Worm (Caenorhabditis elegans) whole organism, L2 larva: ENCODE measurements around the gene srg-48.

Experiments used
- R02D3.7 ChIP-seq: fragments of 150-350 bp; optimal IDR thresholded peaks from 2 replicates; lab custom pipeline; 2014; ENCODE audit warnings: missing biosample characterization, missing genetic modification characterization
- Y55F3AM.14 ChIP-seq: fragments of 200-800 bp; sonication (Bioruptor generic); optimal IDR thresholded peaks from 2 replicates; lab custom pipeline; 2018; ENCODE audit warnings: mild to moderate bottlenecking, missing genetic modification characterization, missing compliant biosample characterization
- ZK546.5 ChIP-seq: sonication (generic microtip); optimal IDR thresholded peaks from 2 replicates; lab custom pipeline; 2017; ENCODE audit warnings: missing biosample characterization, missing genetic modification characterization
- alr-1 ChIP-seq: fragments of 150-350 bp; optimal IDR thresholded peaks from 2 replicates; lab custom pipeline; 2014; ENCODE audit warnings: missing biosample characterization, missing genetic modification characterization
- elt-1 ChIP-seq: fragments of 150-350 bp; optimal IDR thresholded peaks from 2 replicates; lab custom pipeline; 2014; ENCODE audit warnings: missing biosample characterization, missing genetic modification characterization
- lin-39 ChIP-seq: fragments of 150-350 bp; optimal IDR thresholded peaks from 2 replicates; lab custom pipeline; 2014; ENCODE audit warnings: missing biosample characterization, missing genetic modification reagents, missing genetic modification characterization
- lsy-2 ChIP-seq, 2 experiments: fragments of 150-350 bp in 1 of 2; sonication (generic microtip) in 1 of 2; optimal IDR thresholded peaks; 2 replicates each; lab custom pipeline; 2014 to 2017; ENCODE audit warnings: missing biosample characterization in 2 of 2, missing genetic modification characterization in 2 of 2
- nhr-10 ChIP-seq: sonication (generic microtip); optimal IDR thresholded peaks from 2 replicates; lab custom pipeline; 2017; ENCODE audit warnings: missing biosample characterization, missing genetic modification characterization
- nhr-12 ChIP-seq: fragments of 150-350 bp; optimal IDR thresholded peaks from 2 replicates; lab custom pipeline; 2014; ENCODE audit warnings: missing biosample characterization, missing genetic modification characterization
- unc-62 ChIP-seq: fragments of 150-350 bp; optimal IDR thresholded peaks from 2 replicates; lab custom pipeline; 2014; ENCODE audit warnings: missing biosample characterization, missing genetic modification reagents, missing genetic modification characterization
- ztf-1 ChIP-seq: fragments of 200-800 bp; sonication (Bioruptor generic); conservative IDR thresholded peaks from 2 replicates; pipeline ENCODE4 v1.3.6; 2022; ENCODE audit warnings: missing genetic modification characterization, missing compliant biosample characterization

DNA sequence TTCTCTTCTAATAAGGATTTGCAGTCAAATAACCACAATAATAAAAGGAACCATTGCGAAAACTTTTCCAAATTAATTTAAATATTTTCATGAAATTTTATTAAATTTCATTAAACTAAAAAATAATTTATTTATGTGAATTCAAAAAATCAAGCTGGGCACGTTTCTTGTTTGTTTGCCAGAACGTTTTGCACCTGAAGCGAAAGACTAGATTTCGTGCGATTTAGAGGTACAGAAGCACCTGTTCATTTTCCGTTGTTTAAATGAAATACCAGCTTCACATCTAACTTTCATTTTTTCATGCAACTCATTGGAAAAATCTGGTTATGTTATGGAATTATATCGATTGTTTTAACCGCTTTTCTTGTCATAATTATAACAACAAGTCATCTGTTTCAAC lies at the start of gene srg-48:
- TF ChIP-seq nhr-10 (tag; lab: Kevin White, UChicago) (no peak), R02D3.7 (tag; lab: Kevin White, UChicago) (no peak), lin-39 (tag; lab: Kevin White, UChicago) (no peak), ZK546.5 (tag; lab: Kevin White, UChicago) (no peak), elt-1 (tag; lab: Kevin White, UChicago) (no peak), lsy-2 (tag; optimal IDR thresholded peaks at IDR 0.05; lab: Kevin White, UChicago) (no peak), ztf-1 (GFP tag; lab: Robert Waterston, UW) (no peak), unc-62 (GFP tag; lab: Kevin White, UChicago) (no peak), Y55F3AM.14 (no peak), alr-1 (tag; lab: Kevin White, UChicago) (no peak), nhr-12 (tag; lab: Kevin White, UChicago) (no peak)
